Fruit fly (Drosophila melanogaster): Measurements from ENCODE around the gene CG42762.

- TF ChIP-seq ttk (optimal IDR thresholded peaks at IDR 0.05): no peak
- no peak for TF ChIP-seq h (optimal IDR thresholded peaks at IDR 0.05)
- no peak for TF ChIP-seq psq (optimal IDR thresholded peaks at IDR 0.05)
- TF ChIP-seq insv (optimal IDR thresholded peaks at IDR 0.05): no peak
Observed at dm6 chr2L:8130729-8131128, 13.1 kb downstream of the CG42762 start.
